Fruit fly (Drosophila melanogaster) whole organism, embryonic: ENCODE results near the gene Alp9.

Experiments used
- Abd-B ChIP-seq: fragments of 200-800 bp; sonication (Bioruptor generic); optimal IDR thresholded peaks from 2 replicates; lab custom pipeline; 2018; ENCODE audit warnings: missing biosample characterization, mild to moderate bottlenecking, missing genetic modification characterization, moderate library complexity
- Ada2b ChIP-seq: fragments of 200-800 bp; sonication (Bioruptor generic); IDR thresholded peaks from 2 replicates; pipeline ENCODE4 v1.3.6; 2022; ENCODE audit warnings: missing biosample characterization, missing genetic modification characterization
- Awh ChIP-seq: fragments of 200-800 bp; sonication (Bioruptor generic); IDR thresholded peaks from 2 replicates; pipeline ENCODE4, ENCODE4 v1.3.6; 2022; ENCODE audit warnings: missing biosample characterization, missing genetic modification characterization
- BtbVII ChIP-seq: fragments of 200-800 bp; sonication (Bioruptor generic); optimal IDR thresholded peaks from 3 replicates; lab custom pipeline; 2017; ENCODE audit warnings: missing biosample characterization, mild to moderate bottlenecking, missing genetic modification characterization
- CG11456 ChIP-seq: fragments of 200-800 bp; sonication (Bioruptor generic); IDR thresholded peaks from 3 replicates; pipeline ENCODE4 v1.3.6; 2022; ENCODE audit warnings: missing biosample characterization, missing genetic modification characterization
- CG16815 ChIP-seq: fragments of 200-800 bp; sonication (Bioruptor generic); optimal IDR thresholded peaks from 3 replicates; lab custom pipeline; 2017; ENCODE audit warnings: missing biosample characterization, mild to moderate bottlenecking, missing genetic modification characterization
- CG18764 ChIP-seq: fragments of 200-800 bp; sonication (Bioruptor generic); optimal IDR thresholded peaks from 3 replicates; lab custom pipeline; 2016; ENCODE audit warnings: missing biosample characterization, missing genetic modification characterization
- CG2875 ChIP-seq: fragments of 200-800 bp; sonication (Bioruptor generic); optimal IDR thresholded peaks from 2 replicates; lab custom pipeline; 2017; ENCODE audit warnings: missing biosample characterization, mild to moderate bottlenecking, missing genetic modification characterization, missing genetic modification reagents
- CG3995 ChIP-seq: fragments of 200-800 bp; sonication (Bioruptor generic); optimal IDR thresholded peaks from 3 replicates; lab custom pipeline; 2016; ENCODE audit warnings: missing biosample characterization, missing genetic modification characterization
- CG4282 ChIP-seq: fragments of 200-800 bp; sonication (Bioruptor generic); optimal IDR thresholded peaks from 2 replicates; lab custom pipeline; 2016; ENCODE audit warnings: missing biosample characterization, missing genetic modification characterization
- CG6813 ChIP-seq: fragments of 200-800 bp; sonication (Bioruptor generic); optimal IDR thresholded peaks from 2 replicates; lab custom pipeline; 2017; ENCODE audit warnings: missing biosample characterization, missing genetic modification characterization, mild to moderate bottlenecking, moderate library complexity, missing genetic modification reagents
- CG6854 ChIP-seq: fragments of 200-800 bp; sonication (Bioruptor generic); optimal IDR thresholded peaks from 3 replicates; lab custom pipeline; 2017; ENCODE audit warnings: missing biosample characterization, mild to moderate bottlenecking, missing genetic modification characterization
- CG7839 ChIP-seq: fragments of 200-800 bp; sonication (Bioruptor generic); optimal IDR thresholded peaks from 3 replicates; lab custom pipeline; 2018; ENCODE audit warnings: missing biosample characterization, mild to moderate bottlenecking, missing genetic modification characterization, moderate library complexity
- CG7987 ChIP-seq: fragments of 200-800 bp; sonication (Bioruptor generic); optimal IDR thresholded peaks from 2 replicates; lab custom pipeline; 2018; ENCODE audit warnings: missing biosample characterization, mild to moderate bottlenecking, missing genetic modification characterization, moderate library complexity
- CG9876 ChIP-seq: fragments of 200-800 bp; sonication (Bioruptor generic); optimal IDR thresholded peaks from 2 replicates; lab custom pipeline; 2016; ENCODE audit warnings: missing biosample characterization, missing genetic modification characterization
- Dbx ChIP-seq: fragments of 200-800 bp; sonication (Bioruptor generic); IDR thresholded peaks from 3 replicates; pipeline ENCODE4 v1.3.6; 2022; ENCODE audit warnings: missing biosample characterization, missing genetic modification characterization
- HHEX ChIP-seq: fragments of 200-800 bp; sonication (Bioruptor generic); optimal IDR thresholded peaks from 3 replicates; lab custom pipeline; 2017; ENCODE audit warnings: missing biosample characterization, mild to moderate bottlenecking, missing genetic modification characterization, missing genetic modification reagents
- Lhr ChIP-seq: fragments of 200-800 bp; sonication (Bioruptor generic); optimal IDR thresholded peaks from 3 replicates; lab custom pipeline; 2017; ENCODE audit warnings: mild to moderate bottlenecking, missing biosample characterization, missing genetic modification reagents, missing genetic modification characterization
- Lim3 ChIP-seq: fragments of 200-800 bp; sonication (Bioruptor generic); IDR thresholded peaks from 2 replicates; pipeline ENCODE4 v1.3.6; 2022; ENCODE audit warnings: missing biosample characterization, missing genetic modification characterization
- Max ChIP-seq: fragments of 200-800 bp; sonication (Bioruptor generic); optimal IDR thresholded peaks from 2 replicates; lab custom pipeline; 2016; ENCODE audit warnings: missing biosample characterization, mild to moderate bottlenecking, missing genetic modification characterization
- NC2α ChIP-seq: fragments of 200-800 bp; sonication (Bioruptor generic); optimal IDR thresholded peaks from 2 replicates; lab custom pipeline; 2016; ENCODE audit warnings: missing biosample characterization, missing genetic modification characterization
- Opbp ChIP-seq: fragments of 200-800 bp; sonication (Bioruptor generic); IDR thresholded peaks from 3 replicates; pipeline ENCODE4 v1.3.6; 2022; ENCODE audit warnings: missing biosample characterization, missing genetic modification characterization; ENCODE audit not compliant: partially characterized antibody
- PHDP ChIP-seq: fragments of 200-800 bp; sonication (Bioruptor generic); optimal IDR thresholded peaks from 3 replicates; lab custom pipeline; 2018; ENCODE audit warnings: missing biosample characterization, mild to moderate bottlenecking, missing genetic modification characterization, moderate library complexity
- Ptx1 ChIP-seq: fragments of 200-800 bp; sonication (Bioruptor generic); IDR thresholded peaks from 2 replicates; pipeline ENCODE4 v1.3.6; 2022; ENCODE audit warnings: missing biosample characterization, missing genetic modification characterization
- Side ChIP-seq: fragments of 200-800 bp; sonication (Bioruptor generic); optimal IDR thresholded peaks from 2 replicates; lab custom pipeline; 2016; ENCODE audit warnings: missing biosample characterization, missing genetic modification characterization
- Usf ChIP-seq: fragments of 200-800 bp; sonication (Bioruptor generic); optimal IDR thresholded peaks from 2 replicates; lab custom pipeline; 2017; ENCODE audit warnings: missing genotype, missing biosample characterization, missing genetic modification characterization
- ash1 ChIP-seq: fragments of 200-800 bp; sonication (Bioruptor generic); optimal IDR thresholded peaks from 2 replicates; lab custom pipeline; 2018; ENCODE audit warnings: missing biosample characterization, mild to moderate bottlenecking, missing genetic modification characterization
- bcd ChIP-seq: fragments of 200-800 bp; sonication (Bioruptor generic); optimal IDR thresholded peaks from 2 replicates; lab custom pipeline; 2017; ENCODE audit warnings: missing biosample characterization, mild to moderate bottlenecking, missing genetic modification characterization
- bsh ChIP-seq, 2 experiments: fragments of 200-800 bp; sonication (Bioruptor generic); optimal IDR thresholded peaks; 2 replicates each; lab custom pipeline; 2017 to 2018; ENCODE audit warnings: mild to moderate bottlenecking in 2 of 2, missing biosample characterization in 2 of 2, missing genetic modification characterization in 2 of 2, moderate library complexity in 1 of 2
- cg ChIP-seq: fragments of 200-800 bp; sonication (Bioruptor generic); optimal IDR thresholded peaks from 3 replicates; lab custom pipeline; 2019; ENCODE audit warnings: missing biosample characterization, mild to moderate bottlenecking, missing genetic modification characterization, moderate library complexity
- fd102C ChIP-seq: fragments of 200-800 bp; sonication (Bioruptor generic); optimal IDR thresholded peaks from 2 replicates; lab custom pipeline; 2018; ENCODE audit warnings: missing biosample characterization, mild to moderate bottlenecking, missing genetic modification characterization, moderate library complexity
- fd3F ChIP-seq: fragments of 200-800 bp; sonication (Bioruptor generic); optimal IDR thresholded peaks from 2 replicates; lab custom pipeline; 2018; ENCODE audit warnings: missing biosample characterization, mild to moderate bottlenecking, missing genetic modification characterization, moderate library complexity
- grn ChIP-seq: fragments of 200-800 bp; sonication (Bioruptor generic); optimal IDR thresholded peaks from 3 replicates; lab custom pipeline; 2017; ENCODE audit warnings: missing biosample characterization, missing genetic modification characterization
- gro ChIP-seq: fragments of 200-800 bp; sonication (Bioruptor generic); optimal IDR thresholded peaks from 2 replicates; lab custom pipeline; 2016; ENCODE audit warnings: missing biosample characterization, missing genetic modification characterization
- gsb ChIP-seq: fragments of 200-800 bp; sonication (Bioruptor generic); IDR thresholded peaks from 2 replicates; pipeline ENCODE4 v1.3.6; 2022; ENCODE audit warnings: missing biosample characterization, missing genetic modification characterization
- gsb-n ChIP-seq: fragments of 200-800 bp; sonication (Bioruptor generic); optimal IDR thresholded peaks from 3 replicates; lab custom pipeline; 2018; ENCODE audit warnings: missing biosample characterization, mild to moderate bottlenecking, missing genetic modification characterization
- hkb ChIP-seq, 2 experiments: fragments of 200-800 bp in 1 of 2; fragments of >200 bp in 1 of 2; sonication (Bioruptor generic) in 1 of 2; IDR thresholded peaks in 1 of 2; optimal IDR thresholded peaks in 1 of 2; 2 replicates each; pipeline versions ENCODE4 v1.3.6 to Lab custom; 2017 to 2022; ENCODE audit warnings: missing biosample characterization in 1 of 2, missing genetic modification characterization in 1 of 2
- hth ChIP-seq: fragments of >200 bp; optimal IDR thresholded peaks from 2 replicates; lab custom pipeline; 2017; ENCODE audit warnings: inconsistent platforms
- kay ChIP-seq: fragments of 200-800 bp; sonication (Bioruptor generic); optimal IDR thresholded peaks from 2 replicates; lab custom pipeline; 2016; ENCODE audit warnings: missing biosample characterization, missing genetic modification characterization
- lbe ChIP-seq: fragments of 200-800 bp; sonication (Bioruptor generic); optimal IDR thresholded peaks from 2 replicates; lab custom pipeline; 2016; ENCODE audit warnings: missing biosample characterization, mild to moderate bottlenecking, missing genetic modification characterization
- lola ChIP-seq, 3 experiments: fragments of >200 bp in 2 of 3; fragments of 200-800 bp in 1 of 3; sonication (Bioruptor generic) in 1 of 3; optimal IDR thresholded peaks; 2 replicates each; lab custom pipeline; 2017 to 2019; ENCODE audit warnings: missing biosample characterization in 3 of 3, missing genetic modification characterization in 3 of 3, mild to moderate bottlenecking in 1 of 3, moderate library complexity in 1 of 3
- mld ChIP-seq: fragments of 200-800 bp; sonication (Bioruptor generic); IDR thresholded peaks from 3 replicates; pipeline ENCODE4 v1.3.6; 2022; ENCODE audit warnings: missing biosample characterization, missing genetic modification characterization; ENCODE audit not compliant: partially characterized antibody
- nom ChIP-seq: fragments of 200-800 bp; sonication (Bioruptor generic); optimal IDR thresholded peaks from 2 replicates; lab custom pipeline; 2017; ENCODE audit warnings: missing biosample characterization, missing genetic modification characterization, mild to moderate bottlenecking, moderate library complexity, missing genetic modification reagents
- pb ChIP-seq: fragments of 200-800 bp; sonication (Bioruptor generic); optimal IDR thresholded peaks from 3 replicates; lab custom pipeline; 2016; ENCODE audit warnings: missing biosample characterization, missing genetic modification characterization
- pnt ChIP-seq: fragments of 200-800 bp; sonication (Bioruptor generic); optimal IDR thresholded peaks from 3 replicates; lab custom pipeline; 2016; ENCODE audit warnings: missing biosample characterization, missing genetic modification characterization
- psq ChIP-seq: fragments of 200-800 bp; sonication (Bioruptor generic); optimal IDR thresholded peaks from 2 replicates; lab custom pipeline; 2017; ENCODE audit warnings: missing biosample characterization, missing genetic modification characterization
- seq ChIP-seq: fragments of 200-800 bp; sonication (Bioruptor generic); IDR thresholded peaks from 2 replicates; pipeline ENCODE4 v1.3.6; 2022; ENCODE audit warnings: missing biosample characterization, missing genetic modification characterization
- shn ChIP-seq: fragments of 200-800 bp; sonication (Bioruptor generic); optimal IDR thresholded peaks from 3 replicates; lab custom pipeline; 2016; ENCODE audit warnings: missing biosample characterization, missing genetic modification characterization
- tap ChIP-seq: fragments of 200-800 bp; optimal IDR thresholded peaks from 3 replicates; lab custom pipeline; 2019; ENCODE audit warnings: missing biosample characterization, mild to moderate bottlenecking, missing genetic modification characterization, moderate library complexity

Gene Alp9

dm6 chr3L:5611732-5612250 is 16.4 kb downstream of the Alp9 start (continued):
- TF ChIP-seq CG18764 (GFP tag; lab: Kevin White, UChicago), result peak; percentile 57
- TF ChIP-seq CG16815, result peak; percentile 49
- TF ChIP-seq shn, result no peak
- TF ChIP-seq Awh (GFP tag; lab: Robert Waterston, UW), result peak; percentile 87
- TF ChIP-seq Lhr (GFP tag; lab: Kevin White, UChicago), result peak; percentile 72
- TF ChIP-seq CG6854, result peak; percentile 27
- no peak for TF ChIP-seq CG9876
- peak; percentile 84 to 95 for TF ChIP-seq bsh (GFP tag; optimal IDR thresholded peaks at IDR 0.05; lab: Kevin White, UChicago)
- peak; percentile 60; the same call in 1 of the 2 replicates for TF ChIP-seq Ptx1 (GFP tag; lab: Robert Waterston, UW)
- TF ChIP-seq Dbx (GFP tag; lab: Robert Waterston, UW), result no peak
- no peak for TF ChIP-seq nom (GFP tag; lab: Kevin White, UChicago)
- peak; percentile 17 for TF ChIP-seq NC2α (GFP tag; lab: Kevin White, UChicago)
- no peak for TF ChIP-seq grn
- peak; percentile 83 for TF ChIP-seq CG2875 (GFP tag; lab: Kevin White, UChicago)
- no peak for TF ChIP-seq mld (GFP tag; lab: Robert Waterston, UW)
- no peak for TF ChIP-seq fd102C
- peak; percentile 63 for TF ChIP-seq HHEX (GFP tag; lab: Kevin White, UChicago)
- peak; percentile 90 for TF ChIP-seq PHDP
- TF ChIP-seq Ada2b (GFP tag; lab: Robert Waterston, UW), result peak; percentile 77
- peak; percentile 75 for TF ChIP-seq CG6813 (GFP tag; lab: Kevin White, UChicago)
- TF ChIP-seq CG11456 (GFP tag; lab: Robert Waterston, UW), result no peak
- peak; percentile 83 for TF ChIP-seq lbe (GFP tag; lab: Kevin White, UChicago)
- TF ChIP-seq Opbp (GFP tag; lab: Robert Waterston, UW), result no peak
- no peak for TF ChIP-seq CG4282 (GFP tag; lab: Kevin White, UChicago)
- no peak for TF ChIP-seq CG3995 (GFP tag; lab: Kevin White, UChicago)
- TF ChIP-seq bcd (GFP tag; lab: Kevin White, UChicago), result peak; percentile 74
- peak in 1 of 3 experiments; percentile 92 for TF ChIP-seq lola (GFP tag; optimal IDR thresholded peaks at IDR 0.05; lab: Kevin White, UChicago)
- TF ChIP-seq kay, result peak; percentile 37
- peak; percentile 69 for TF ChIP-seq BtbVII (GFP tag; lab: Kevin White, UChicago)
- peak; percentile 95 for TF ChIP-seq gsb-n (tag; lab: Kevin White, UChicago)
- TF ChIP-seq Side (GFP tag; lab: Kevin White, UChicago), result peak; percentile 38
- no peak for TF ChIP-seq ash1 (GFP tag; lab: Kevin White, UChicago)
- peak; percentile 48 for TF ChIP-seq cg (GFP tag; lab: Kevin White, UChicago)
- TF ChIP-seq tap, result peak; percentile 82
- TF ChIP-seq Usf (GFP tag; lab: Kevin White, UChicago), result peak; percentile 33
- TF ChIP-seq Max (GFP tag; lab: Kevin White, UChicago), result peak; percentile 63
- TF ChIP-seq Abd-B (GFP tag; lab: Kevin White, UChicago), result peak; percentile 63
- TF ChIP-seq pnt (GFP tag; lab: Kevin White, UChicago), result no peak
- TF ChIP-seq pb, result no peak
- TF ChIP-seq gro (GFP tag; lab: Kevin White, UChicago), result no peak
- peak; percentile 24 for TF ChIP-seq CG7987 (GFP tag; lab: Kevin White, UChicago)
- no peak for TF ChIP-seq Lim3 (GFP tag; lab: Robert Waterston, UW)
- peak; percentile 82 for TF ChIP-seq CG7839 (tag; lab: Kevin White, UChicago)
- no peak for TF ChIP-seq hkb (optimal IDR thresholded peaks at IDR 0.05; lab: Kevin White, UChicago)
- TF ChIP-seq hkb (GFP tag; IDR thresholded peaks at IDR 0.05; lab: Robert Waterston, UW), result peak; percentile 88
- TF ChIP-seq fd3F, result peak; percentile 42
- TF ChIP-seq psq, result peak; percentile 14
- TF ChIP-seq hth (lab: Kevin White, UChicago), result no peak
- TF ChIP-seq seq (GFP tag; lab: Robert Waterston, UW), result peak; percentile 37; the same call in 1 of the 2 replicates
- no peak; the same call in 1 of the 2 replicates for TF ChIP-seq gsb (GFP tag; lab: Robert Waterston, UW)
